Fruit fly (Drosophila melanogaster): Measurements from ENCODE around the gene Nepl6.

Gene Nepl6

DNA sequence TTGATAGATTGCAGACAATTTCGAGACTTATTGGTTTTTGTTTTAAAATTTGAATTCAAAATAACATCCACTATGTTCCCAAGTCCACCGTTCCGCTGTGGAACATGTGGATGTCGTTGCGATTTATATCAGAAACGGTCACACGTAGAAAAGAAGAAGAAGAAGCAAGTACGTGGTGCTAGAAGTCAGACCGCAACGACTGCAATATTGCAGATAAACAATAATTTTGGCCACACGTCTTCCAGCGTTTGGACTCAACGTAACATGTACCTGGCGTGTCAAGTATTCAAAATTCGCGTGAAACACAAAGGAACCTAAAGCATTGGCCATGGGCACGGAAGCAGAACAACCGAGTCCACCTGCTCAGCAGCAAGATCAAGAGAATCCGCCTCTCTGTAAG is 38.9 kb upstream of the Nepl6 start, which contains the start of gene Fic (continued):
- no peak for TF ChIP-seq eve (GFP tag; optimal IDR thresholded peaks at IDR 0.05)
- no peak for TF ChIP-seq al (GFP tag; IDR thresholded peaks at IDR 0.05)
- peak; percentile 16 for TF ChIP-seq trem (tag; optimal IDR thresholded peaks at IDR 0.05)
- TF ChIP-seq Blimp-1 (GFP tag; optimal IDR thresholded peaks at IDR 0.05) = no peak
- TF ChIP-seq CG6654 (GFP tag; optimal IDR thresholded peaks at IDR 0.05) = no peak
- TF ChIP-seq knrl (GFP tag; IDR thresholded peaks at IDR 0.05; ENCODE audit: partially characterized antibody) = 0 out of 3 replicates have a peak, but pooled peaks have one; percentile 12
- TF ChIP-seq CG4404 (GFP tag; IDR thresholded peaks at IDR 0.05) = no peak
- TF ChIP-seq Hr51 (GFP tag; optimal IDR thresholded peaks at IDR 0.05) = no peak
- TF ChIP-seq CG11456 (GFP tag; IDR thresholded peaks at IDR 0.05) = no peak
- no peak for TF ChIP-seq CG17612 (GFP tag; IDR thresholded peaks at IDR 0.05)
- TF ChIP-seq CG8924 (tag; optimal IDR thresholded peaks at IDR 0.05) = no peak
- TF ChIP-seq esg (GFP tag; conservative IDR thresholded peaks at IDR 0.05) = no peak
- TF ChIP-seq Chrac-16 (GFP tag; optimal IDR thresholded peaks at IDR 0.05) = no peak
- TF ChIP-seq CG10431 (GFP tag; optimal IDR thresholded peaks at IDR 0.05) = no peak
- TF ChIP-seq emc (GFP tag; optimal IDR thresholded peaks at IDR 0.05) = no peak
- TF ChIP-seq CG4617 (GFP tag; optimal IDR thresholded peaks at IDR 0.05; ENCODE audit: borderline replicate concordance) = peak; percentile 67
- TF ChIP-seq Max (GFP tag; optimal IDR thresholded peaks at IDR 0.05) = no peak
- no peak for TF ChIP-seq ftz-f1 (GFP tag; optimal IDR thresholded peaks at IDR 0.05)
- TF ChIP-seq CG2678 (tag; optimal IDR thresholded peaks at IDR 0.05) = no peak
- TF ChIP-seq Jarid2 (GFP tag; optimal IDR thresholded peaks at IDR 0.05) = no peak
- TF ChIP-seq kay (GFP tag; optimal IDR thresholded peaks at IDR 0.05) = no peak
- no peak for TF ChIP-seq vfl (GFP tag; optimal IDR thresholded peaks at IDR 0.05)
- TF ChIP-seq dimm (GFP tag; IDR thresholded peaks at IDR 0.05) = no peak
- no peak for TF ChIP-seq Ada2b (GFP tag; IDR thresholded peaks at IDR 0.05)
- TF ChIP-seq mirr (GFP tag; optimal IDR thresholded peaks at IDR 0.05) = no peak
- no peak for TF ChIP-seq grau (tag; optimal IDR thresholded peaks at IDR 0.05)
- no peak for TF ChIP-seq Spps (tag; optimal IDR thresholded peaks at IDR 0.05)
- TF ChIP-seq gsb (GFP tag; IDR thresholded peaks at IDR 0.05) = no peak
- peak; percentile 78 for TF ChIP-seq Med (GFP tag)
- no peak for TF ChIP-seq CG17359 (tag; optimal IDR thresholded peaks at IDR 0.05)
- TF ChIP-seq tna (GFP tag; IDR thresholded peaks at IDR 0.05; ENCODE audit: partially characterized antibody) = peak; percentile 28; the same call in 1 of the 2 replicates
- no peak for TF ChIP-seq CG13424 (tag; optimal IDR thresholded peaks at IDR 0.05)
- no peak for TF ChIP-seq NK7.1 (GFP tag; optimal IDR thresholded peaks at IDR 0.05)
- TF ChIP-seq E2f2 (GFP tag; IDR thresholded peaks at IDR 0.05) = peak; percentile 60
- TF ChIP-seq Usf (GFP tag; optimal IDR thresholded peaks at IDR 0.05) = no peak

DNA sequence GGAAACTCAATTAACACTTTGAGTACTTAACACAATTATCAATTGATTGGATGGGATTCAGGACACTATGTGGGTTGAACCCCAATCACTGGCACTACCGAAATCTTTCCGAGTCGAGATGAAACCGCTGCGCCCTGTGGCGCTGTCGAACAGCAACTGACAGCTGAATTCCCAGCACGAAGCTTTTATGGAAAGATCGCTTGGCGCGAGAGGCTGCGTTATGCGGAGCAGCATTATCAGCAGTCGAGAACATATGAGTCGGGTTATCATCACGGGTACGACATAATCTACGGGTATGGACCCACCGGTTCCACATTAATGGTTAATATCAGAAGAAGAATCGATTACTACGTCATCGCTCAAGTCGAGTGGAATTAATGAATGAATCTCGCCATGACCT is 37.8 kb upstream of the Nepl6 start, which contains the start of gene Tig:
TSS of gene Tig (minus strand) at position 163 of the 400 bp plus-strand sequence.
- no peak for TF ChIP-seq Gsc (GFP tag; IDR thresholded peaks at IDR 0.05)
- peak; percentile 20; the same call in 1 of the 3 replicates for TF ChIP-seq ci (GFP tag; IDR thresholded peaks at IDR 0.05)
- TF ChIP-seq hkb (optimal IDR thresholded peaks at IDR 0.05) = no peak
- no peak for TF ChIP-seq hkb (GFP tag; IDR thresholded peaks at IDR 0.05)
- no peak for TF ChIP-seq slou (GFP tag; optimal IDR thresholded peaks at IDR 0.05)
- peak; percentile 63 for TF ChIP-seq Deaf1 (tag; optimal IDR thresholded peaks at IDR 0.05)
- TF ChIP-seq gt (GFP tag; IDR thresholded peaks at IDR 0.05) = no peak
- peak; percentile 62 for TF ChIP-seq Med (GFP tag)
- peak; percentile 76 for TF ChIP-seq CG34376 (GFP tag; optimal IDR thresholded peaks at IDR 0.05)
- TF ChIP-seq CoRest (tag; optimal IDR thresholded peaks at IDR 0.05) = no peak
- no peak for TF ChIP-seq CG4360 (GFP tag; IDR thresholded peaks at IDR 0.05)
- TF ChIP-seq CG6854 (GFP tag; optimal IDR thresholded peaks at IDR 0.05) = no peak
- peak; percentile 26 for TF ChIP-seq Jarid2 (GFP tag; optimal IDR thresholded peaks at IDR 0.05)
- TF ChIP-seq CrebB (tag; optimal IDR thresholded peaks at IDR 0.05) = no peak
- TF ChIP-seq odd (GFP tag; optimal IDR thresholded peaks at IDR 0.05) = no peak
- TF ChIP-seq Dek (tag; optimal IDR thresholded peaks at IDR 0.05) = no peak
- TF ChIP-seq Bgb (GFP tag; IDR thresholded peaks at IDR 0.05; ENCODE audit: partially characterized antibody) = 0 out of 2 replicates have a peak, but pooled peaks have one; percentile 14
- TF ChIP-seq CG14014 (GFP tag; IDR thresholded peaks at IDR 0.05) = no peak
- TF ChIP-seq sug (tag; optimal IDR thresholded peaks at IDR 0.05) = peak; percentile 62
- no peak for TF ChIP-seq nom (GFP tag; optimal IDR thresholded peaks at IDR 0.05)
- no peak for TF ChIP-seq tna (GFP tag; IDR thresholded peaks at IDR 0.05; ENCODE audit: partially characterized antibody)

All from whole organism, embryonic.